Fruit fly (Drosophila melanogaster): Measurements from ENCODE around the gene Ddr.

DNA sequence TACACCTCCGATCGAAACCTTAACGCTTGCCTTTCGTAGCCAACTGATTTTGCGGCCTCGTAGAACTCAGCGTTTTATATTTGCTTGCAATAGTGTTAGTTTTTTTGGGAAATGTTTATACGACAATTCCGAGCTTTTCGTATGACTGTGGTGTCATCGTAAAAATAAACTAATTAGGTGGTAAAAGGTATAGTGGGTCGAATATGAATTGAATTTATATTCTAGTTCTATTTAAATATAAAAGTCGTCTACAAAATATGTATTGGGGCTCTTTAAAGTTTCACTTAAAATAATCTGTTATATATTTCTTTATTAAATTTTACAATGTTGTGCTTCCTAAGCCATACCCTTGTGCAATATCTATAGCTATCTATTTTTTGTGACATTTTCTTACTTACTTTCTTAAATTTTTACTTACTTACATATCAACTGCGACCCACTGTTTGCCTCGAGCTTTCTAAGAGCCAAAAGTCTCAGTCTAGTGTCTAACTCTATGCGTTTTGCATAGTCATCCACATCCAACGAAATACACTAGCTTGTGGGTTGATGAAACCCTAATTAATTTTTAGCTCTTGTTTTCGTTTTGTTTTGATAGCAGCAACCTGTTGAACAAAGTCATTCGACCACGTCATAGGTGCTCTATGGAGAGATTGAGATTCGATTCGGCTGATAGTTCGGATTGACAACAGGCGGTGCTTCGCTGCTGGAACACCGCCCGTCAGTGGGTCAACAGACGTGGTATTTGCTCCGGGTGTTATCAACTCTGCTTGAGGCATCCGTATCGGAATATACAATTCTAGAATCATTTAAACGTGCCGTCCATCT is 98.3 kb downstream of the Ddr start, which contains the start of gene CG9498:
- TF ChIP-seq CG8159 (tag; optimal IDR thresholded peaks at IDR 0.05) (no peak), Pif1A (GFP tag; optimal IDR thresholded peaks at IDR 0.05) (no peak), CG8301 (tag; optimal IDR thresholded peaks at IDR 0.05) (no peak), CG17806 (tag; optimal IDR thresholded peaks at IDR 0.05) (no peak), CG13204 (GFP tag; optimal IDR thresholded peaks at IDR 0.05) (no peak)

Measured in whole organism, pupa.